Worm (Caenorhabditis elegans) whole organism, L4/young adult: ENCODE data around the gene sid-1.

Experiments
- W03F9.2 ChIP-seq: fragments of 150-350 bp; optimal IDR thresholded peaks from 2 replicates; lab custom pipeline; 2014; ENCODE audit warnings: missing biosample characterization, missing genetic modification characterization
- dao-5 ChIP-seq: sonication (generic microtip); optimal IDR thresholded peaks from 2 replicates; lab custom pipeline; 2016; ENCODE audit warnings: missing genotype, missing genetic modification characterization, moderate library complexity, missing compliant biosample characterization
- him-1 ChIP-seq: sonication (generic microtip); optimal IDR thresholded peaks from 2 replicates; lab custom pipeline; 2016; ENCODE audit warnings: missing genotype, missing genetic modification reagents, missing genetic modification characterization, missing compliant biosample characterization

Gene sid-1

DNA sequence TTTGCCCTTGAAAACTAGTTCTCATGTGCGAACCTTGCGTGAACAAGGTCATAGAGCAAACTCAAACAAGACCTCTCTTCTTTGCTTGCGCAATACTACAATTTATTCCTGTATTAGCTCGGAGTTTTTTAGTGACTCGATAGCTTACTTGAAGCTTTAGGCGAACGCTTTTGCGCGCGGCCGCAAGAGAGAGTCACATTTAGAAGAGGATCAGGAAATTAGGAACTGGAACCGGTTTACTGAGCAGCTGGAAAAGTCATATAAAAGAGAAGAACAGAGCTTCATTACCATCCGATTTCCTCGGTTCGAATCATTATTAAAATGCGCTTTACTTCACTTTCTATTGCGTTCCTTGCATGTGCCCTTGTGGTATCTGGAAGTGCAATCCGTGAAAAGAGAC lies 38.5 kb downstream of the sid-1 start, which contains the start of gene abu-15:
Gene abu-15, plus strand, starts transcription at position 301 of the 400 bp plus-strand sequence.
- TF ChIP-seq him-1 (tag; lab: Kevin White, UChicago) = no peak
- TF ChIP-seq dao-5 = no peak
- no peak for TF ChIP-seq W03F9.2

DNA sequence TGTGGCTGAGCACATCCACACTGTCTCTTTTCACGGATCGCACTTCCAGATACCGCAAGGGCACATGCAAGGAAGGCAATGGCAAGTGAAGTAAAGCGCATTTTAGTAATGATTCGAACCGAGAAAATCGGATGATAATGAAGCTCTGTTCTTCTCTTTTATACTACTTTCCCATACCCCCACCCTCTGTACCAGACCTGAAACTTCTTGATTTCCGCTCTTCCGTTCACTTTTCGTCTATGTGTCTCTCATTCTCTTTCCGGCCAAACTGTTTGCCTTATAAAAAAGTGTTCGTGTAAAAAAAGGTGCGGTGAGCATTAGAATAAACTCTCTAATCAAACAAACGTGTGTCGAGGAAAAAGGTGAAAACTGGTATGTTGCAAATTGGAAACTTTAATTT lies 42.0 kb downstream of the sid-1 start, which contains the start of gene abu-6:
Gene abu-6, minus strand, starts transcription at position 101 of the 400 bp plus-strand sequence.
- TF ChIP-seq dao-5 (no peak), W03F9.2 (no peak), him-1 (tag; lab: Kevin White, UChicago) (no peak)

DNA sequence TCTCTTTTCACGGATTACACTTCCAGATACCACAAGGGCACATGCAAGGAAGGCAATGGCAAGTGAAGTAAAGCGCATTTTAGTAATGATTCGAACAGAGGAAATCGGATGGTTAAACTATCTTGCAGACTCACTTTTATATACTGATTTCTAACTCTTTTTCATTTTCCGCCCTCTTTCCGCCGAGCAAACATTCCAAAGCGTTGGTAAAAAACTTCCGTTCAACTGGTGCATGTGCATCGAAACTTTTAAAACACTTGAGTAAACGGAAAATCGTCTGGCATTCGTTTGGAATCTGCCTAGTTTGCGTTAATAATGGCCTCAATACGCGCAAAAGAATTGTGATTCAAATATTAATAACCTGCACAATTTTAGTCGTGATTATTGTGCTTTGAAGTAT lies 44.9 kb downstream of the sid-1 start, which contains the start of gene abu-7:
Gene abu-7, minus strand, starts transcription at position 101 of the 400 bp plus-strand sequence.
- TF ChIP-seq W03F9.2 (no peak), him-1 (tag; lab: Kevin White, UChicago) (no peak), dao-5 (no peak)

DNA sequence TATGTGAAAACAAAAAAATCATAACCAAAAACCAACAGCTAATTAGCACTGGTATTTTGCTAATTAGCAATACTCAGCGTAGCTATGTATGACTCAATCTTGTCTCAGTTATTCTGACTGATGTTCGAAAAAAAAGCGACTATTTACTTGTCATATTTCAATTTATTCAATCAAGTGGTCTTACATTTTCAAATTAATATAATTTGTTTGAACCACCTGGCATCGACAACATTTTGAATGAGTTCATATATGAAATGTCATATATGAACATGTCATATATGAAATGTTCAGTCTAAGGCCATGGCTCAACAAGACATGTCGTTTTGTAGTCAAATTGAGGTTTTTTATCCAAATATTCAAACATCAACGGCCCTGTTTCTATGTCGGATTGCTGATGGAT lies 45.7 kb downstream of the sid-1 start, which contains the start of gene srw-140:
Gene srw-140, plus strand, starts transcription at position 301 of the 400 bp plus-strand sequence.
- TF ChIP-seq dao-5 = no peak
- TF ChIP-seq W03F9.2 = no peak

DNA sequence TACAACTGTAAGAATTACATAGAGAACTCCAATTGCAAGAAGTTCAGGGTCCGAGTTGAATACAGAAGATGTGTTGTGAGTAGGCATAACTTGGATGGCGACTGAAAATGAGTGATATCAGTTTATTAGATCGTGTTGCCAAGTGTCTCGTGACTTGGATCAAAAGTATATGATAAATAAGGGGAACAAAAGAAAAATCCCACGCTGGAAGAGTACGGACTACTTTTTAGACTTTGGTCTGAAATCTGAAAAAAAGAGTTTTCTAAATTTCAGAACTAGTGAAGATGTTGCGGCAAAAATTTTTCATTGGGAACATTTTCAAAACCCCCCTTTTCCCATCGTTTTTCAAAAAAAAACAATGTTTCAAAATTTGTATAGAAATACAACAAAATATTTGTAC lies 49.8 kb downstream of the sid-1 start, which contains the start of gene srt-64:
Gene srt-64, minus strand, starts transcription at position 101 of the 400 bp plus-strand sequence.
- no peak for TF ChIP-seq him-1 (tag; lab: Kevin White, UChicago)
- no peak for TF ChIP-seq W03F9.2
- TF ChIP-seq dao-5 = no peak

DNA sequence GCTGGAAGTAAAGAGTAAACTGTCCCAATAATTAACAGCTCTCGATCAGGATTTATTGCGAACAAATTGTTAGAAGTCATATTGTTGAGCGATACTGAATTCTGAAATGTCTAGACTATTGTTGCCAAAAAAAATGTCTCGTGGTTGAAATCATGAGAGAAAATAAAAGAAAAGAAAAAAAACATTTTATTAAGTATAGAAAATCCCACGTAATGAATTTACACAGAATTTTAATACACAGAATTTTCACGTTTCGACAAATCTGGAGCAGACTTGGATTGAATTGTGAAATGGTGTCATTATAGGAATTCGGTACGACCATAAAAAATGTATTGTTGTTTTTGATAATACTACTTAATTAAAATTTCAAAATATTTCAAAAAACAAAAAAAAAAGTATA lies 53.1 kb downstream of the sid-1 start, which contains the start of gene srt-65:
Gene srt-65, minus strand, starts transcription at position 101 of the 400 bp plus-strand sequence.
- no peak for TF ChIP-seq him-1 (tag; lab: Kevin White, UChicago)
- TF ChIP-seq dao-5 = no peak
- TF ChIP-seq W03F9.2 = no peak
